Worm (Caenorhabditis elegans) whole organism, L3 larva: ENCODE measurements around the gene str-143.
A peak's percentile ranks its signal among the peaks of the same experiment; 100 is the strongest.

ENCODE experiments used
- R02D3.7 ChIP-seq: fragments of 150-350 bp; optimal IDR thresholded peaks from 2 replicates; lab custom pipeline; 2014; ENCODE audit warnings: missing biosample characterization, missing genetic modification characterization
- ama-1 ChIP-seq: fragments of 150-350 bp; optimal IDR thresholded peaks from 2 replicates; lab custom pipeline; 2018
- ceh-16 ChIP-seq: sonication (generic microtip); optimal IDR thresholded peaks from 2 replicates; lab custom pipeline; 2017; ENCODE audit warnings: missing biosample characterization, missing genetic modification characterization
- ceh-28 ChIP-seq: fragments of 150-350 bp; optimal IDR thresholded peaks from 2 replicates; lab custom pipeline; 2014; ENCODE audit warnings: missing biosample characterization, missing genetic modification reagents, missing genetic modification characterization
- ceh-82 ChIP-seq: fragments of 150-350 bp; optimal IDR thresholded peaks from 2 replicates; lab custom pipeline; 2014; ENCODE audit warnings: missing biosample characterization, missing genetic modification characterization
- ceh-9 ChIP-seq: sonication (generic microtip); optimal IDR thresholded peaks from 2 replicates; lab custom pipeline; 2018; ENCODE audit warnings: missing biosample characterization, missing genetic modification characterization
- elt-2 ChIP-seq: sonication (generic microtip); optimal IDR thresholded peaks from 2 replicates; lab custom pipeline; 2016; ENCODE audit warnings: missing genetic modification reagents, mild to moderate bottlenecking, missing genetic modification characterization, missing compliant biosample characterization
- elt-3 ChIP-seq, 3 experiments: fragments of 150-350 bp in 1 of 3; sonication (generic microtip) in 2 of 3; optimal IDR thresholded peaks; 2 replicates in 2 of 3; 4 replicates in 1 of 3; lab custom pipeline; 2014 to 2017; ENCODE audit warnings: missing biosample characterization in 3 of 3, missing genetic modification characterization in 3 of 3
- fkh-2 ChIP-seq: fragments of 150-350 bp; optimal IDR thresholded peaks from 2 replicates; lab custom pipeline; 2014; ENCODE audit warnings: missing biosample characterization, missing genetic modification reagents, missing genetic modification characterization
- jun-1 ChIP-seq: fragments of 150-350 bp; optimal IDR thresholded peaks from 2 replicates; lab custom pipeline; 2014; ENCODE audit warnings: missing biosample characterization, missing genetic modification reagents, missing genetic modification characterization
- lin-39 ChIP-seq: fragments of 150-350 bp; optimal IDR thresholded peaks from 2 replicates; lab custom pipeline; 2018; ENCODE audit warnings: missing biosample characterization, missing genetic modification reagents, missing genetic modification characterization
- lsy-12 ChIP-seq: sonication (generic microtip); optimal IDR thresholded peaks from 2 replicates; lab custom pipeline; 2016; ENCODE audit warnings: mild to moderate bottlenecking, missing genetic modification characterization, missing compliant biosample characterization
- mml-1 ChIP-seq: fragments of 150-350 bp; sonication (generic microtip); optimal IDR thresholded peaks from 3 replicates; lab custom pipeline; 2014; ENCODE audit warnings: missing biosample characterization, missing genetic modification characterization
- nfya-1 ChIP-seq: sonication (generic microtip); optimal IDR thresholded peaks from 2 replicates; lab custom pipeline; 2017; ENCODE audit warnings: missing genetic modification characterization, mild to moderate bottlenecking, missing compliant biosample characterization, antibody characterized with exemption, moderate library complexity; ENCODE audit not compliant: insufficient read depth
- nhr-11 ChIP-seq: fragments of 150-350 bp; optimal IDR thresholded peaks from 2 replicates; lab custom pipeline; 2014; ENCODE audit warnings: missing biosample characterization, missing genetic modification characterization
- nhr-12 ChIP-seq: fragments of 150-350 bp; optimal IDR thresholded peaks from 2 replicates; lab custom pipeline; 2014; ENCODE audit warnings: missing biosample characterization, missing genetic modification characterization
- nhr-237 ChIP-seq: fragments of 150-350 bp; optimal IDR thresholded peaks from 2 replicates; lab custom pipeline; 2014; ENCODE audit warnings: missing biosample characterization, missing genetic modification characterization
- nhr-25 ChIP-seq: sonication (generic microtip); optimal IDR thresholded peaks from 2 replicates; lab custom pipeline; 2017; ENCODE audit warnings: missing biosample characterization, missing genetic modification characterization
- nhr-28 ChIP-seq: fragments of 150-350 bp; optimal IDR thresholded peaks from 2 replicates; lab custom pipeline; 2014; ENCODE audit warnings: missing biosample characterization, missing genetic modification characterization
- nhr-77 ChIP-seq: fragments of 150-350 bp; optimal IDR thresholded peaks from 2 replicates; lab custom pipeline; 2014; ENCODE audit warnings: missing biosample characterization, missing genetic modification characterization
- pha-4 ChIP-seq: fragments of 150-350 bp; optimal IDR thresholded peaks from 2 replicates; lab custom pipeline; 2014; ENCODE audit warnings: missing biosample characterization, missing genetic modification reagents, missing genetic modification characterization
- pqm-1 ChIP-seq: fragments of 150-350 bp; optimal IDR thresholded peaks from 2 replicates; lab custom pipeline; 2017; ENCODE audit warnings: missing biosample characterization, missing genetic modification characterization, inconsistent platforms
- snpc-4 ChIP-seq: fragments of 150-350 bp; optimal IDR thresholded peaks from 2 replicates; lab custom pipeline; 2014; ENCODE audit warnings: missing biosample characterization, missing genetic modification characterization
- unc-39 ChIP-seq: sonication (generic microtip); optimal IDR thresholded peaks from 4 replicates; lab custom pipeline; 2017; ENCODE audit warnings: missing biosample characterization, missing genetic modification characterization
- zag-1 ChIP-seq: fragments of 150-350 bp; optimal IDR thresholded peaks from 2 replicates; lab custom pipeline; 2014; ENCODE audit warnings: missing biosample characterization, missing genetic modification characterization
- ztf-4 ChIP-seq: fragments of 150-350 bp; optimal IDR thresholded peaks from 2 replicates; lab custom pipeline; 2014; ENCODE audit warnings: missing biosample characterization, missing genetic modification characterization

str-143 gene

DNA sequence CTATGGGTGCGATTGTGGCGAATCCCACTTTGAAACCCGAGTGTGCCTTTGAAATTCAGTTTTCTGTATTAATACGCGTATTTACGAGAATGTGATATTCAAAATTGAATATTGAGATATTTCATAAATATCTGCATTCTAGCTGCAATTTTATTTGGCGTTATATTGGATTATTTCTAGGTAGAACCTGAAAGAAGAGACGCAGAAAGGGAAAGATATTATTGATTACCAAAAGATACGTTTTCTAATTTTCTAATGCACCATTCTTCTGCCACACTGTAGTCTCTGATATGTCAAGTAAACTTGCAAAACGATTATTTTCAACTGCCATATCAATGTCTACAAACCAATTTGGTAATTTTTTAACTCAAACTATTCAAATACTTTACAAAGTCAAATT is 47.5 kb downstream of the str-143 start, which contains the start of gene ech-3:
Gene ech-3 (plus strand): TSS at position 178 of the 400 bp plus-strand sequence.
- TF ChIP-seq ztf-4 (tag; lab: Kevin White, UChicago) (no peak), pqm-1 (tag; lab: Kevin White, UChicago) (peak; percentile 21), mml-1 (tag; lab: Kevin White, UChicago) (no peak), ceh-9 (tag; lab: Kevin White, UChicago) (no peak), elt-2 (tag; lab: Kevin White, UChicago) (peak; percentile 39), pha-4 (peak; percentile 51), ceh-28 (tag; lab: Kevin White, UChicago) (peak; percentile 75), snpc-4 (no peak)

DNA sequence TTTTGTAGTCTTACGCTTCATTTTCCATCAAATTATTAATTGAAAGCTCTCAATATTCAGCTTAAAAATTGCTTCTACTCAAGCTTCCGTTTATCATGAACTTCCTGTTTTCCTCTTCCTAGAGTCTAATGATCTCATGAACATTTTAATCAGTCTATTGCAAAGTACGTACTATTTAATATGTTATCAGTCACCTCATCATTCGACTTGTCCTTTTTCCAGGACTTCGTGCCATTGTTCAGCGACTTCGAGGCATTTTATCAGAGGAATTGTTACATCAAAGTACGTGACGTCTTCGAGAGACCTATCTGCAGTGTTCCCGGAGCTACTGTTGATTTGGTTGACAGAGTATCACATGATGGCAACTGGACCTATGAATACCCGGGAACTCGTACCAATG is 49.8 kb downstream of the str-143 start:
- TF ChIP-seq unc-39 (tag; lab: Kevin White, UChicago): no peak
- no peak for TF ChIP-seq nhr-12 (tag; lab: Kevin White, UChicago)
- TF ChIP-seq elt-2 (tag; lab: Kevin White, UChicago): peak; percentile 65
- TF ChIP-seq ceh-82 (tag; lab: Kevin White, UChicago): no peak
- TF ChIP-seq nhr-77: no peak
- peak; percentile 8 for TF ChIP-seq jun-1 (tag; lab: Kevin White, UChicago)
- TF ChIP-seq pqm-1 (tag; lab: Kevin White, UChicago): peak; percentile 78
- no peak for TF ChIP-seq elt-3 (tag; optimal IDR thresholded peaks at IDR 0.05; lab: Kevin White, UChicago)
- TF ChIP-seq R02D3.7 (tag; lab: Kevin White, UChicago): no peak
- no peak for TF ChIP-seq ceh-16
- TF ChIP-seq nhr-11 (tag; lab: Kevin White, UChicago): no peak
- no peak for TF ChIP-seq nhr-237 (tag; lab: Kevin White, UChicago)
- TF ChIP-seq nhr-25: no peak
- TF ChIP-seq ama-1: no peak
- TF ChIP-seq fkh-2 (tag; lab: Kevin White, UChicago): no peak
- no peak for TF ChIP-seq ceh-28 (tag; lab: Kevin White, UChicago)
- no peak for TF ChIP-seq lsy-12 (tag; lab: Kevin White, UChicago)
- no peak for TF ChIP-seq pha-4
- TF ChIP-seq nhr-28 (tag; lab: Kevin White, UChicago): no peak
- no peak for TF ChIP-seq ceh-9 (tag; lab: Kevin White, UChicago)
- TF ChIP-seq zag-1 (tag; lab: Kevin White, UChicago): no peak
- no peak for TF ChIP-seq nfya-1
- no peak for TF ChIP-seq lin-39 (tag; lab: Kevin White, UChicago)

DNA sequence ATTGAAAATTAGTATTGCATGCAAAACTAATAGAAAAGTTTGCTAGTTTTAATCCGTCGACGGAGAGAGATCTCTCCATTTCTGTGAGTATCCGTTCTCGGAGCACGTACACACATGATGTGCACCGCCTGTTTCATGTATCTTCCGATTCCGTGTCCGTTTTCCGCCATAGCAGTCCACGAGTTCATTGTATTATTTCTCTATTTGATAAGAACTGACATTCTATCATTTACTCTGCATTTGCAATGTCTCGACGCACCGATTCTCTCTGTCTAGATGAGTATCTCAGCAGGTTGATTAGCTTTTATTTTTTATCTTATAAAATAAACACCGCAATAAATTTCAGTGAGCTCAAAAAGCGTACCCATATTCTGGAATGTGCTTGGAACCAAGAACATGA is 50.6 kb downstream of the str-143 start:
- peak; percentile 22 for TF ChIP-seq pqm-1 (tag; lab: Kevin White, UChicago)
- peak; percentile 64 for TF ChIP-seq elt-2 (tag; lab: Kevin White, UChicago)
- TF ChIP-seq ceh-82 (tag; lab: Kevin White, UChicago): no peak
- TF ChIP-seq, all 47 proteins: peak for 2
